Worm (Caenorhabditis elegans) whole organism, L3 larva: ENCODE data around the gene srx-97.

Experiments
- nhr-12 ChIP-seq: fragments of 150-350 bp; optimal IDR thresholded peaks from 2 replicates; lab custom pipeline; 2014; ENCODE audit warnings: missing biosample characterization, missing genetic modification characterization
- zag-1 ChIP-seq: fragments of 150-350 bp; optimal IDR thresholded peaks from 2 replicates; lab custom pipeline; 2014; ENCODE audit warnings: missing biosample characterization, missing genetic modification characterization

ce11 chrII:3622014-3622413, 47.2 kb downstream of the srx-97 start, which contains the start of gene M151.7:
- no peak for TF ChIP-seq nhr-12 (tag; lab: Kevin White, UChicago)
- no peak for TF ChIP-seq zag-1 (tag; lab: Kevin White, UChicago)
